Worm (Caenorhabditis elegans) whole organism, young adult: ENCODE data around the gene oac-48.

Source experiments
- B0035.1 ChIP-seq: sonication (generic microtip); optimal IDR thresholded peaks from 2 replicates; lab custom pipeline; 2016; ENCODE audit warnings: missing genetic modification characterization, mild to moderate bottlenecking, missing compliant biosample characterization, missing genotype, missing genetic modification reagents
- B0261.1 ChIP-seq: sonication (generic microtip); optimal IDR thresholded peaks from 2 replicates; lab custom pipeline; 2016; ENCODE audit warnings: mild to moderate bottlenecking, missing genetic modification characterization, moderate library complexity, missing compliant biosample characterization
- D2030.7 ChIP-seq: fragments of 200-800 bp; sonication (Bioruptor generic); IDR thresholded peaks from 2 replicates; pipeline ENCODE4 v1.3.6; 2022; ENCODE audit warnings: missing genetic modification reagents, missing genetic modification characterization, missing compliant biosample characterization
- F10E7.11 ChIP-seq: sonication (generic microtip); optimal IDR thresholded peaks from 2 replicates; lab custom pipeline; 2017; ENCODE audit warnings: mild to moderate bottlenecking, missing genetic modification characterization, moderate library complexity, missing compliant biosample characterization
- F39B2.1 ChIP-seq: fragments of 200-800 bp; sonication (Bioruptor generic); IDR thresholded peaks from 2 replicates; pipeline ENCODE4 v1.3.6; 2022; ENCODE audit warnings: missing genetic modification reagents, missing genetic modification characterization, missing compliant biosample characterization
- ZK185.1 ChIP-seq: sonication (generic microtip); optimal IDR thresholded peaks from 2 replicates; lab custom pipeline; 2016; ENCODE audit warnings: mild to moderate bottlenecking, missing genetic modification characterization, missing compliant biosample characterization; ENCODE audit not compliant: poor library complexity, severe bottlenecking
- cebp-1 ChIP-seq, 2 experiments: fragments of 200-800 bp in 1 of 2; sonication (Bioruptor generic) in 1 of 2; sonication (generic microtip) in 1 of 2; IDR thresholded peaks in 1 of 2; optimal IDR thresholded peaks in 1 of 2; 2 replicates each; pipeline versions ENCODE4 v1.3.6 to Lab custom; 2017 to 2022; ENCODE audit warnings: missing compliant biosample characterization in 2 of 2, missing genetic modification characterization in 2 of 2, mild to moderate bottlenecking in 1 of 2, missing genetic modification reagents in 1 of 2, moderate library complexity in 1 of 2
- die-1 ChIP-seq: sonication (generic microtip); optimal IDR thresholded peaks from 2 replicates; lab custom pipeline; 2016; ENCODE audit warnings: missing genotype, mild to moderate bottlenecking, missing genetic modification characterization, missing compliant biosample characterization
- egl-18 ChIP-seq: fragments of 200-800 bp; sonication (Bioruptor generic); IDR thresholded peaks from 2 replicates; pipeline ENCODE4 v1.3.6; 2022; ENCODE audit warnings: missing genetic modification reagents, missing genetic modification characterization, missing compliant biosample characterization
- ets-4 ChIP-seq: fragments of 200-800 bp; sonication (Bioruptor generic); optimal IDR thresholded peaks from 2 replicates; lab custom pipeline; 2018; ENCODE audit warnings: mild to moderate bottlenecking, missing genetic modification characterization, missing compliant biosample characterization
- hmg-20 ChIP-seq: fragments of 200-800 bp; sonication (Bioruptor generic); IDR thresholded peaks from 2 replicates; pipeline ENCODE4 v1.3.6; 2022; ENCODE audit warnings: missing genetic modification reagents, missing genetic modification characterization, missing compliant biosample characterization
- hrde-1 ChIP-seq: sonication (generic microtip); optimal IDR thresholded peaks from 2 replicates; lab custom pipeline; 2016; ENCODE audit warnings: missing genetic modification characterization, mild to moderate bottlenecking, missing compliant biosample characterization, moderate library complexity, missing genotype, missing genetic modification reagents, borderline replicate concordance
- lag-1 ChIP-seq: fragments of 200-800 bp; sonication (Bioruptor generic); IDR thresholded peaks from 2 replicates; pipeline ENCODE4 v1.3.6; 2022; ENCODE audit warnings: missing genetic modification reagents, missing genetic modification characterization, missing compliant biosample characterization
- let-607 ChIP-seq, 2 experiments: fragments of 200-800 bp in 1 of 2; sonication (Bioruptor generic) in 1 of 2; sonication (generic microtip) in 1 of 2; optimal IDR thresholded peaks; 2 replicates each; lab custom pipeline; 2016 to 2018; ENCODE audit warnings: mild to moderate bottlenecking in 2 of 2, missing compliant biosample characterization in 2 of 2, missing genetic modification characterization in 2 of 2, moderate library complexity in 2 of 2, missing genotype in 1 of 2
- lin-26 ChIP-seq: fragments of 200-800 bp; sonication (Bioruptor generic); IDR thresholded peaks from 2 replicates; pipeline ENCODE4 v1.3.6; 2022; ENCODE audit warnings: missing genetic modification reagents, missing genetic modification characterization, missing compliant biosample characterization
- lir-1 ChIP-seq: fragments of 200-800 bp; sonication (Bioruptor generic); conservative IDR thresholded peaks from 2 replicates; pipeline ENCODE4 v1.3.6; 2022; ENCODE audit warnings: missing genetic modification reagents, missing genetic modification characterization, missing compliant biosample characterization
- lsl-1 ChIP-seq: fragments of 200-800 bp; sonication (Bioruptor generic); optimal IDR thresholded peaks from 2 replicates; lab custom pipeline; 2018; ENCODE audit warnings: mild to moderate bottlenecking, missing genetic modification characterization, moderate library complexity, missing compliant biosample characterization
- lsy-27 ChIP-seq: sonication (generic microtip); optimal IDR thresholded peaks from 2 replicates; lab custom pipeline; 2017; ENCODE audit warnings: missing genetic modification characterization, mild to moderate bottlenecking, missing compliant biosample characterization, antibody characterized with exemption, missing genotype, borderline replicate concordance; ENCODE audit not compliant: insufficient read depth
- madf-6 ChIP-seq: fragments of 200-800 bp; sonication (Bioruptor generic); IDR thresholded peaks from 2 replicates; pipeline ENCODE4 v1.3.6; 2022; ENCODE audit warnings: missing genetic modification reagents, missing genetic modification characterization, missing compliant biosample characterization
- nhr-27 ChIP-seq: fragments of 200-800 bp; sonication (Bioruptor generic); optimal IDR thresholded peaks from 2 replicates; lab custom pipeline; 2018; ENCODE audit warnings: mild to moderate bottlenecking, missing genetic modification characterization, moderate library complexity, missing compliant biosample characterization
- nhr-90 ChIP-seq: sonication (generic microtip); optimal IDR thresholded peaks from 2 replicates; lab custom pipeline; 2016; ENCODE audit warnings: missing genotype, mild to moderate bottlenecking, missing genetic modification characterization, missing compliant biosample characterization
- pha-4 ChIP-seq: fragments of 150-350 bp; sonication (generic microtip); optimal IDR thresholded peaks from 2 replicates; lab custom pipeline; 2014; ENCODE audit warnings: missing biosample characterization, missing genetic modification reagents, missing genetic modification characterization
- rec-8 ChIP-seq, 2 experiments: sonication (generic microtip); optimal IDR thresholded peaks; 2 replicates each; lab custom pipeline; 2016; ENCODE audit warnings: mild to moderate bottlenecking in 2 of 2, missing genetic modification characterization in 2 of 2, missing genetic modification reagents in 2 of 2, missing genotype in 2 of 2, missing biosample characterization in 1 of 2, missing compliant biosample characterization in 1 of 2, moderate library complexity in 1 of 2
- snpc-1.1 ChIP-seq: sonication (generic microtip); optimal IDR thresholded peaks from 2 replicates; lab custom pipeline; 2017; ENCODE audit warnings: missing genetic modification characterization, mild to moderate bottlenecking, missing compliant biosample characterization, antibody characterized with exemption, moderate library complexity, missing genotype, missing genetic modification reagents; ENCODE audit not compliant: insufficient read depth
- snpc-3.4 ChIP-seq: sonication (generic microtip); optimal IDR thresholded peaks from 2 replicates; lab custom pipeline; 2017; ENCODE audit warnings: missing genetic modification characterization, mild to moderate bottlenecking, missing compliant biosample characterization, antibody characterized with exemption, moderate library complexity, missing genotype, missing genetic modification reagents
- snpc-4 ChIP-seq, 5 experiments: fragments of 150-350 bp in 1 of 5; sonication (generic microtip) in 4 of 5; optimal IDR thresholded peaks; 2 replicates each; lab custom pipeline; 2014 to 2018; ENCODE audit warnings: missing genetic modification characterization in 5 of 5, missing biosample characterization in 3 of 5, antibody characterized with exemption in 2 of 5, mild to moderate bottlenecking in 2 of 5, missing compliant biosample characterization in 2 of 5, missing genotype in 2 of 5, moderate library complexity in 2 of 5, missing genetic modification reagents in 1 of 5
- sptf-2 ChIP-seq: fragments of 200-800 bp; sonication (Bioruptor generic); optimal IDR thresholded peaks from 2 replicates; lab custom pipeline; 2018; ENCODE audit warnings: mild to moderate bottlenecking, missing genetic modification characterization, missing compliant biosample characterization
- tbx-9 ChIP-seq: sonication (generic microtip); optimal IDR thresholded peaks from 2 replicates; lab custom pipeline; 2016; ENCODE audit warnings: borderline replicate concordance, missing genetic modification characterization, inconsistent platforms, missing compliant biosample characterization
- tlf-1 ChIP-seq: fragments of 200-800 bp; sonication (Bioruptor generic); optimal IDR thresholded peaks from 2 replicates; lab custom pipeline; 2018; ENCODE audit warnings: mild to moderate bottlenecking, missing genetic modification characterization, missing compliant biosample characterization
- unc-130 ChIP-seq: sonication (generic microtip); optimal IDR thresholded peaks from 2 replicates; lab custom pipeline; 2016; ENCODE audit warnings: missing genetic modification reagents, missing genetic modification characterization, missing compliant biosample characterization
- unc-62 ChIP-seq: fragments of 150-350 bp; optimal IDR thresholded peaks from 2 replicates; lab custom pipeline; 2014; ENCODE audit warnings: missing biosample characterization, missing genetic modification reagents, missing genetic modification characterization
- ztf-22 ChIP-seq: fragments of 200-800 bp; sonication (Bioruptor generic); optimal IDR thresholded peaks from 2 replicates; lab custom pipeline; 2018; ENCODE audit warnings: mild to moderate bottlenecking, missing genetic modification characterization, moderate library complexity, missing compliant biosample characterization
- ztf-26 ChIP-seq: sonication (generic microtip); optimal IDR thresholded peaks from 2 replicates; lab custom pipeline; 2017; ENCODE audit warnings: missing genetic modification characterization, missing compliant biosample characterization

The oac-48 gene

DNA sequence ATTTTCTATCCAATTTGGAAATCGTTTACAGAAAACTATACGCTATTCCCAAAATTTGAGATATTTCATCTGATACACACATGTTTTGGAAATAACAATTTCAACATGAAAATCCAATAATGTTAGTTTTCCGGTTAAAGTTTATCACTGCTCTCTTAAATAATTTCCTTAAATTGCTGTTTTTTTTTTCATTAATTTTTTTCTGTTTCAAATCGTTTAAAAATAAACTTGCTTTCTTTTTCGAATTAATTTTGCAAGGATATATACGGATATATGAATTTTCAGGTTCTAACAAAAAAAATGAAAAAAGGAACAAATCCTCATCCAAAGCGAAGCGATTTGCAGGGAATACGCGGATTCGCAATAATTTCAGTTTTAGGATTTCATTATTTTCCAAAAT lies at the start of gene oac-48:
oac-48 (plus strand) TSS at position 301 of the 400 bp plus-strand sequence.
- TF ChIP-seq hmg-20 (GFP tag; lab: Robert Waterston, UW) (no peak), die-1 (tag; lab: Kevin White, UChicago) (no peak), lin-26 (GFP tag; lab: Robert Waterston, UW) (no peak), tlf-1 (no peak), ZK185.1 (tag; lab: Kevin White, UChicago) (no peak)

DNA sequence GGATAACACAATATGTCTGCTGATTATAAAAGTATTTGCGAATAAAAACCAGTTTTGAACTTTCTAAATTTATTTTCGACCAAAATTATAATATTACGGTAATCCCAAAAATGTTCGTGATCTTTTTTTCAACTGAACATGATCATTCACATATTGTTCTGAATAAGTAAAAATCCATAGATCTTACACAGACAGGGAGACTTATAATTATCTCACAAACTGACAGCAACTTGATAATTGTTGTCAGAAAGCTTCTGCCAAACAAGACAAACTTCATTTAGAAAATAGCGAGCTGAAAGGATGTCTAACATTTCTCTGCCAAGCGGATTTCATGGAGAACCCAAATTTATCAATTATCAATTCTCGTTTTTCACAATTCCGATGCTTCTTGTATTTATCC lies 47.1 kb upstream of the oac-48 start, which contains the start of gene sru-21:
sru-21 (plus strand) TSS at position 301 of the 400 bp plus-strand sequence.
- TF ChIP-seq lsy-27 (tag; lab: Kevin White, UChicago) (no peak), let-607 (tag; optimal IDR thresholded peaks at IDR 0.05; lab: Kevin White, UChicago) (no peak), madf-6 (no peak), ztf-26 (tag; lab: Kevin White, UChicago) (no peak), nhr-90 (no peak), tbx-9 (tag; lab: Kevin White, UChicago) (no peak), unc-130 (GFP tag; lab: Kevin White, UChicago) (no peak), egl-18 (GFP tag; lab: Robert Waterston, UW) (no peak), snpc-1.1 (tag; lab: Kevin White, UChicago) (no peak), lsl-1 (GFP tag; lab: Kevin White, UChicago) (no peak), lin-26 (GFP tag; lab: Robert Waterston, UW) (no peak), lag-1 (no peak), pha-4 (tag; lab: Kevin White, UChicago) (no peak), hrde-1 (tag; lab: Kevin White, UChicago) (no peak), F10E7.11 (tag; lab: Kevin White, UChicago) (no peak), F39B2.1 (GFP tag; lab: Robert Waterston, UW) (no peak), tlf-1 (no peak)
- TF ChIP-seq, all 124 proteins: peak for 0

DNA sequence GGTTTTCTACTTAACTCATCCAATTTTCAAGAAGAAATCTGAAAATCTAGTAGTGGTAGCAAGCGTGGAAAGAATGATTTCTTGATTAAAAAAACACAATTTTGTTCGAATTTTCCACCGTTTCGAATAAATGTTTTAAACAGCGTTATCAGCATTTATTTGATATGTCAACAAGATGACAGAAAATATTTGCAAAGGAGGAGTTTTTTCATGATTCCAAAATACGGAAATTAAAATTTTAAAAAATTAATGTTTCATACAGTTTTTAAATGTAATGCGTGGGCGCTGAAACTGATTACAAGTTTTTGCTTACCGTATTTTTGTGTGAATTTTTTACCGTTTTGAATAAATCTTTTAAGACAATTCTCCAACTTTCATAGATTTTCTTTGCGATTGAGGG lies 41.0 kb upstream of the oac-48 start:
- TF ChIP-seq snpc-3.4 (tag; lab: Kevin White, UChicago), result no peak
- no peak for TF ChIP-seq sptf-2 (GFP tag; lab: Kevin White, UChicago)
- TF ChIP-seq egl-18 (GFP tag; lab: Robert Waterston, UW), result no peak
- TF ChIP-seq B0261.1 (tag; lab: Kevin White, UChicago), result no peak
- TF ChIP-seq unc-62 (GFP tag; lab: Kevin White, UChicago), result no peak
- TF ChIP-seq, all 124 proteins: peak for 0

DNA sequence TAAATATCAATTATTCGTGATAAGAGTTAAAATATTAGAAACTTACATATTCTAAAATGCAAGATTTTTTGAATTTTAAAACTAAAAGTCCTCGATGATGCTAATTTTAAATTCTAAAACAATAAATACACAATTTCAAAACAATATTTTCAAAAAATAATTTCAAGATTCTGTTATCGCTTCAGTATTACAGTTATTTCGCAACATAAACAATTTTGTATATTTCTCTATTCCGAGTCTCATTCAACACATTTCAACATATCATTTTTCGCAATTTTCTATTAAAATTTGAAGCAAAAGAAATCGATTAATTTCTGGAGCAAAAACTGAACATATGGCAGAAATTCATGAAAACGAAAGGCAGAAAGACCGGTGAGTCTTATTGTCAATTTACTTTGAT lies 40.4 kb upstream of the oac-48 start, which contains the start of gene fbxa-98:
fbxa-98 (plus strand) TSS at position 243 of the 400 bp plus-strand sequence.
- no peak for TF ChIP-seq nhr-90
- no peak for TF ChIP-seq D2030.7 (GFP tag; lab: Robert Waterston, UW)
- peak; percentile 81; the same call in 1 of the 2 replicates for TF ChIP-seq cebp-1 (GFP tag; IDR thresholded peaks at IDR 0.05; lab: Robert Waterston, UW)
- TF ChIP-seq cebp-1 (tag; optimal IDR thresholded peaks at IDR 0.05; lab: Kevin White, UChicago), result no peak
- no peak for TF ChIP-seq B0261.1 (tag; lab: Kevin White, UChicago)
- TF ChIP-seq ets-4 (GFP tag; lab: Kevin White, UChicago), result no peak

DNA sequence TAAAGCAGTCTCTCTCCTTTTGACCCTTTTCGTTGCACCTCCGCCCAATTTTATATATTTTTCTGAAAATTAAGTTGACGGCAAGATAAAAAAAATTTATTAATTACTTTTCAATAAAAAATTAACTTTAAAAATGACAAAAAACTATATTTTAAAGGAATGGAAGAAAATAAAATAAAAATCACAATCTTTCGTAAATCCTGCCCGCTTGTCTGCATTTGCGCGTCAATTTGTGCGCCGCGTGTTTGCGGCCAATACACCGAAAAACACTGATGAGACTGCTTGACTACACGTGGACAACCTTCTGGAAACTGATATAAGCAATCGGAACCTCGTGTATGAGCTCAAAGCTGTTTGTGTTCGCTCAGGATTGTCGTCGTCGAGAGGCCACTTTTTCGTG lies 36.6 kb upstream of the oac-48 start, which contains the start of gene C08F11.7:
C08F11.7 (plus strand) TSS at position 301 of the 400 bp plus-strand sequence.
- TF ChIP-seq ztf-22 (GFP tag; lab: Kevin White, UChicago), result no peak
- TF ChIP-seq lir-1 (GFP tag; lab: Robert Waterston, UW), result no peak
- no peak for TF ChIP-seq snpc-4 (GFP tag; optimal IDR thresholded peaks at IDR 0.05; lab: Kevin White, UChicago)
- TF ChIP-seq snpc-4 (tag; optimal IDR thresholded peaks at IDR 0.05; lab: Kevin White, UChicago), result peak in 1 of 4 experiments; percentile 68
- TF ChIP-seq rec-8 (tag; optimal IDR thresholded peaks at IDR 0.05; lab: Kevin White, UChicago), result no peak
- no peak for TF ChIP-seq B0035.1 (tag; lab: Kevin White, UChicago)
- TF ChIP-seq nhr-90, result no peak
- TF ChIP-seq nhr-27, result no peak
- TF ChIP-seq tbx-9 (tag; lab: Kevin White, UChicago), result no peak
